Worm (Caenorhabditis elegans) whole organism, mixed stage, embryonic: ENCODE data around the gene pha-2.

Experiments used
- bed-3 ChIP-seq: fragments of 200-800 bp; sonication (Bioruptor generic); optimal IDR thresholded peaks from 3 replicates; lab custom pipeline; 2018; ENCODE audit warnings: mild to moderate bottlenecking, missing genetic modification characterization, moderate library complexity, missing compliant biosample characterization
- ces-1 ChIP-seq: fragments of 150-350 bp; optimal IDR thresholded peaks from 2 replicates; lab custom pipeline; 2014; ENCODE audit warnings: missing biosample characterization, missing genetic modification reagents, missing genetic modification characterization
- elt-1 ChIP-seq: sonication (generic microtip); optimal IDR thresholded peaks from 2 replicates; lab custom pipeline; 2017; ENCODE audit warnings: missing genetic modification characterization, mild to moderate bottlenecking, missing compliant biosample characterization, antibody characterized with exemption, moderate library complexity, borderline replicate concordance; ENCODE audit not compliant: insufficient read depth
- elt-3 ChIP-seq: fragments of 150-350 bp; optimal IDR thresholded peaks from 2 replicates; lab custom pipeline; 2014; ENCODE audit warnings: missing biosample characterization, missing genetic modification characterization
- mab-5 ChIP-seq: fragments of 150-350 bp; optimal IDR thresholded peaks from 2 replicates; lab custom pipeline; 2014; ENCODE audit warnings: missing biosample characterization, missing genetic modification characterization
- mls-2 ChIP-seq: sonication (generic microtip); optimal IDR thresholded peaks from 2 replicates; lab custom pipeline; 2016; ENCODE audit warnings: mild to moderate bottlenecking, missing genetic modification characterization, moderate library complexity, missing compliant biosample characterization
- nhr-237 ChIP-seq: fragments of 150-350 bp; optimal IDR thresholded peaks from 2 replicates; lab custom pipeline; 2014; ENCODE audit warnings: missing biosample characterization, missing genetic modification characterization
- nhr-28 ChIP-seq: fragments of 150-350 bp; optimal IDR thresholded peaks from 2 replicates; lab custom pipeline; 2014; ENCODE audit warnings: missing biosample characterization, missing genetic modification characterization
- snpc-4 ChIP-seq: fragments of 150-350 bp; optimal IDR thresholded peaks from 2 replicates; lab custom pipeline; 2014; ENCODE audit warnings: missing biosample characterization, missing genetic modification characterization
- unc-39 ChIP-seq: fragments of 150-350 bp; optimal IDR thresholded peaks from 2 replicates; lab custom pipeline; 2014; ENCODE audit warnings: missing biosample characterization, missing genetic modification characterization
- ztf-11 ChIP-seq: fragments of 150-350 bp; optimal IDR thresholded peaks from 2 replicates; lab custom pipeline; 2014; ENCODE audit warnings: missing biosample characterization, missing genetic modification characterization

DNA sequence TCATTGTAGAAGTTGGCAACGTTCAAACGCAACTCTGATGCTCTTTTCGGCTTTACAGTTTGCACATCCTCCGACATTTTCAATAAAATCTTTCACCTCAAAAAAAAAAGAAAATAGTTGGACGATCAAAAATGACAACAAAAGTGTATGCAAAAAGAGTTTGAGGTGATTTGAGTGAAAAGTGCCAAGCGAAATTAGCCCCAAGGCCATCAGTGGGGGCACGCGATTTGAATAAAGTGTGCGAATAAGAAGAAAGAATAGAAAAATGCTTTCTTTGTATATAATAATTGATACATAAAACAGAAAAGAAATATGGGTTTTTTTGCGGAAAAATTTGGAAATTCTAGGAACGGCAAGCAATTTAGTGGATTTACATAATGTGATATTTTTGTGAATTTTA is 29.3 kb upstream of the pha-2 start, which contains the start of gene T19D7.5:
- TF ChIP-seq snpc-4 (tag; lab: Kevin White, UChicago) = no peak
- no peak for TF ChIP-seq nhr-28 (tag; lab: Kevin White, UChicago)
- TF ChIP-seq mab-5 (tag; lab: Kevin White, UChicago) = no peak
- TF ChIP-seq elt-3 (tag; lab: Kevin White, UChicago) = no peak
- TF ChIP-seq ces-1 = no peak
- TF ChIP-seq bed-3 (GFP tag; lab: Kevin White, UChicago) = no peak
- TF ChIP-seq nhr-237 = no peak
- TF ChIP-seq ztf-11 (tag; lab: Kevin White, UChicago) = no peak
- no peak for TF ChIP-seq elt-1 (tag; lab: Kevin White, UChicago)
- TF ChIP-seq mls-2 (tag; lab: Kevin White, UChicago) = no peak
- no peak for TF ChIP-seq unc-39
